Fruit fly (Drosophila melanogaster) whole organism, embryonic: ENCODE results near the gene Rnp4F.

Source experiments
- B-H2 ChIP-seq: fragments of 200-800 bp; sonication (Bioruptor generic); optimal IDR thresholded peaks from 2 replicates; lab custom pipeline; 2018; ENCODE audit warnings: missing biosample characterization, mild to moderate bottlenecking, missing genetic modification characterization
- CG14860 ChIP-seq: fragments of 200-800 bp; sonication (Bioruptor generic); IDR thresholded peaks from 3 replicates; pipeline ENCODE4 v1.3.6; 2022; ENCODE audit warnings: missing biosample characterization, missing genetic modification characterization; ENCODE audit not compliant: partially characterized antibody
- CG1603 ChIP-seq: fragments of 200-800 bp; sonication (Bioruptor generic); optimal IDR thresholded peaks from 2 replicates; lab custom pipeline; 2019; ENCODE audit warnings: missing biosample characterization, mild to moderate bottlenecking, missing genetic modification characterization, moderate library complexity
- CG2120 ChIP-seq: fragments of 200-800 bp; sonication (Bioruptor generic); optimal IDR thresholded peaks from 3 replicates; lab custom pipeline; 2016; ENCODE audit warnings: missing biosample characterization, missing genetic modification characterization
- CG2712 ChIP-seq: fragments of 200-800 bp; optimal IDR thresholded peaks from 3 replicates; lab custom pipeline; 2019; ENCODE audit warnings: missing biosample characterization, mild to moderate bottlenecking, missing genetic modification characterization, moderate library complexity
- CG2889 ChIP-seq: fragments of 200-800 bp; sonication (Bioruptor generic); IDR thresholded peaks from 3 replicates; pipeline ENCODE4 v1.3.6; 2022; ENCODE audit warnings: missing biosample characterization, missing genetic modification characterization
- CG32772 ChIP-seq: fragments of 200-800 bp; sonication (Bioruptor generic); IDR thresholded peaks from 2 replicates; pipeline ENCODE4 v1.3.6; 2022; ENCODE audit warnings: missing biosample characterization, missing genetic modification characterization
- CG3281 ChIP-seq: fragments of 200-800 bp; sonication (Bioruptor generic); optimal IDR thresholded peaks from 3 replicates; lab custom pipeline; 2017; ENCODE audit warnings: missing biosample characterization, mild to moderate bottlenecking, missing genetic modification characterization
- CG3407 ChIP-seq: fragments of 200-800 bp; sonication (Bioruptor generic); optimal IDR thresholded peaks from 2 replicates; lab custom pipeline; 2018; ENCODE audit warnings: missing biosample characterization, mild to moderate bottlenecking, missing genetic modification characterization
- CG34376 ChIP-seq: fragments of 200-800 bp; sonication (Bioruptor generic); optimal IDR thresholded peaks from 2 replicates; lab custom pipeline; 2018; ENCODE audit warnings: missing biosample characterization, mild to moderate bottlenecking, missing genetic modification characterization
- CG3726 ChIP-seq: fragments of 200-800 bp; sonication (Bioruptor generic); IDR thresholded peaks from 3 replicates; pipeline ENCODE4, ENCODE4 v1.3.6; 2022; ENCODE audit warnings: missing biosample characterization, missing genetic modification characterization
- CG5953 ChIP-seq: fragments of 200-800 bp; sonication (Bioruptor generic); IDR thresholded peaks from 2 replicates; pipeline ENCODE4 v1.3.6; 2022; ENCODE audit warnings: missing biosample characterization, missing genetic modification characterization
- CG6683 ChIP-seq: fragments of 200-800 bp; sonication (Bioruptor generic); optimal IDR thresholded peaks from 2 replicates; lab custom pipeline; 2017; ENCODE audit warnings: missing biosample characterization, mild to moderate bottlenecking, missing genetic modification characterization, missing genetic modification reagents
- CG6689 ChIP-seq: fragments of 200-800 bp; sonication (Bioruptor generic); IDR thresholded peaks from 2 replicates; pipeline ENCODE4 v1.3.6; 2022; ENCODE audit warnings: missing biosample characterization, missing genetic modification characterization
- CG6791 ChIP-seq: fragments of 200-800 bp; sonication (Bioruptor generic); IDR thresholded peaks from 3 replicates; pipeline ENCODE4 v1.3.6; 2022; ENCODE audit warnings: missing biosample characterization, missing genetic modification characterization; ENCODE audit not compliant: partially characterized antibody
- CG7556 ChIP-seq: fragments of 200-800 bp; sonication (Bioruptor generic); optimal IDR thresholded peaks from 2 replicates; lab custom pipeline; 2017; ENCODE audit warnings: missing biosample characterization, mild to moderate bottlenecking, missing genetic modification characterization
- CG9876 ChIP-seq: fragments of 200-800 bp; sonication (Bioruptor generic); optimal IDR thresholded peaks from 2 replicates; lab custom pipeline; 2016; ENCODE audit warnings: missing biosample characterization, missing genetic modification characterization
- CrebB ChIP-seq: fragments of 200-800 bp; sonication (Bioruptor generic); optimal IDR thresholded peaks from 3 replicates; lab custom pipeline; 2018; ENCODE audit warnings: missing biosample characterization, mild to moderate bottlenecking, missing genetic modification characterization
- Dip2 ChIP-seq: fragments of 200-800 bp; sonication (Bioruptor generic); IDR thresholded peaks from 2 replicates; pipeline ENCODE4 v1.3.6; 2022; ENCODE audit warnings: missing biosample characterization, missing genetic modification characterization
- Doc2 ChIP-seq: fragments of 200-800 bp; sonication (Bioruptor generic); IDR thresholded peaks from 2 replicates; pipeline ENCODE4 v1.3.6; 2022; ENCODE audit warnings: missing biosample characterization, missing genetic modification characterization
- Ets97D ChIP-seq: fragments of 200-800 bp; sonication (Bioruptor generic); optimal IDR thresholded peaks from 3 replicates; lab custom pipeline; 2016; ENCODE audit warnings: missing biosample characterization, missing genetic modification characterization
- HLH4C ChIP-seq: fragments of 200-800 bp; sonication (Bioruptor generic); IDR thresholded peaks from 3 replicates; pipeline ENCODE4 v1.3.6; 2022; ENCODE audit warnings: missing biosample characterization, missing genetic modification characterization; ENCODE audit not compliant: partially characterized antibody
- Hand ChIP-seq: fragments of 200-800 bp; sonication (Bioruptor generic); optimal IDR thresholded peaks from 2 replicates; lab custom pipeline; 2017; ENCODE audit warnings: mild to moderate bottlenecking, missing biosample characterization, missing genetic modification reagents, missing genetic modification characterization
- Hr39 ChIP-seq: fragments of >200 bp; optimal IDR thresholded peaks from 2 replicates; lab custom pipeline; 2017
- Myb ChIP-seq: fragments of 200-800 bp; sonication (Bioruptor generic); optimal IDR thresholded peaks from 2 replicates; lab custom pipeline; 2016; ENCODE audit warnings: missing biosample characterization, missing genetic modification characterization
- NC2β ChIP-seq: fragments of 200-800 bp; sonication (Bioruptor generic); optimal IDR thresholded peaks from 2 replicates; lab custom pipeline; 2016; ENCODE audit warnings: missing biosample characterization, missing genetic modification characterization
- Neu2 ChIP-seq: fragments of 200-800 bp; sonication (Bioruptor generic); optimal IDR thresholded peaks from 3 replicates; lab custom pipeline; 2016; ENCODE audit warnings: missing biosample characterization, missing genetic modification characterization, borderline replicate concordance
- Ravus ChIP-seq: fragments of 200-800 bp; sonication (Bioruptor generic); IDR thresholded peaks from 2 replicates; pipeline ENCODE4 v1.3.6; 2022; ENCODE audit warnings: missing biosample characterization, missing genetic modification characterization
- Stat92E ChIP-seq, 3 experiments: fragments of >200 bp in 2 of 3; fragments of 200-800 bp in 1 of 3; sonication (Bioruptor generic) in 1 of 3; optimal IDR thresholded peaks; 2 replicates each; lab custom pipeline; 2017 to 2019; ENCODE audit warnings: missing biosample characterization in 3 of 3, missing genetic modification characterization in 3 of 3, mild to moderate bottlenecking in 1 of 3, moderate library complexity in 1 of 3
- TFAM ChIP-seq: fragments of 200-800 bp; sonication (Bioruptor generic); optimal IDR thresholded peaks from 2 replicates; lab custom pipeline; 2017; ENCODE audit warnings: missing biosample characterization, missing genetic modification characterization, inconsistent platforms
- Xbp1 ChIP-seq: fragments of 200-800 bp; sonication (Bioruptor generic); optimal IDR thresholded peaks from 3 replicates; lab custom pipeline; 2016; ENCODE audit warnings: missing biosample characterization, mild to moderate bottlenecking, missing genetic modification characterization
- amos ChIP-seq: fragments of 200-800 bp; sonication (Bioruptor generic); IDR thresholded peaks from 2 replicates; pipeline ENCODE4 v1.3.6; 2022; ENCODE audit warnings: missing biosample characterization, missing genetic modification characterization; ENCODE audit not compliant: partially characterized antibody
- caup ChIP-seq: fragments of 200-800 bp; sonication (Bioruptor generic); optimal IDR thresholded peaks from 3 replicates; lab custom pipeline; 2017; ENCODE audit warnings: missing biosample characterization, mild to moderate bottlenecking, missing genetic modification characterization, moderate library complexity; ENCODE audit not compliant: severe bottlenecking
- corto ChIP-seq: fragments of 200-800 bp; sonication (Bioruptor generic); optimal IDR thresholded peaks from 2 replicates; lab custom pipeline; 2016; ENCODE audit warnings: missing biosample characterization, mild to moderate bottlenecking, missing genetic modification characterization, moderate library complexity
- croc ChIP-seq: fragments of 200-800 bp; sonication (Bioruptor generic); conservative IDR thresholded peaks from 3 replicates; pipeline ENCODE4 v1.3.6; 2022; ENCODE audit warnings: missing biosample characterization, missing genetic modification characterization
- danr ChIP-seq: fragments of 200-800 bp; sonication (Bioruptor generic); IDR thresholded peaks from 2 replicates; pipeline ENCODE4 v1.3.6; 2022; ENCODE audit warnings: missing biosample characterization, missing genetic modification characterization
- dm ChIP-seq: fragments of 200-800 bp; sonication (Bioruptor generic); optimal IDR thresholded peaks from 3 replicates; lab custom pipeline; 2016; ENCODE audit warnings: missing biosample characterization, missing genetic modification characterization
- eyg ChIP-seq: fragments of 200-800 bp; sonication (Bioruptor generic); optimal IDR thresholded peaks from 3 replicates; lab custom pipeline; 2016; ENCODE audit warnings: missing biosample characterization, missing genetic modification characterization
- fu2 ChIP-seq: fragments of 200-800 bp; sonication (Bioruptor generic); optimal IDR thresholded peaks from 2 replicates; lab custom pipeline; 2016; ENCODE audit warnings: missing biosample characterization, missing genetic modification characterization
- gt ChIP-seq: fragments of 200-800 bp; sonication (Bioruptor generic); IDR thresholded peaks from 2 replicates; pipeline ENCODE4 v1.3.6; 2022; ENCODE audit warnings: missing biosample characterization, missing genetic modification characterization
- ind ChIP-seq: fragments of 200-800 bp; sonication (Bioruptor generic); optimal IDR thresholded peaks from 3 replicates; lab custom pipeline; 2016; ENCODE audit warnings: missing biosample characterization, missing genetic modification characterization
- kni ChIP-seq: fragments of 200-800 bp; sonication (Bioruptor generic); optimal IDR thresholded peaks from 3 replicates; lab custom pipeline; 2017; ENCODE audit warnings: mild to moderate bottlenecking, missing biosample characterization, missing genetic modification reagents, missing genetic modification characterization
- luna ChIP-seq: fragments of 200-800 bp; sonication (Bioruptor generic); optimal IDR thresholded peaks from 2 replicates; lab custom pipeline; 2016; ENCODE audit warnings: missing biosample characterization, missing genetic modification characterization
- pzg ChIP-seq: fragments of 200-800 bp; sonication (Bioruptor generic); optimal IDR thresholded peaks from 3 replicates; lab custom pipeline; 2018; ENCODE audit warnings: missing biosample characterization, mild to moderate bottlenecking, missing genetic modification characterization, moderate library complexity
- scrt ChIP-seq: fragments of 200-800 bp; sonication (Bioruptor generic); optimal IDR thresholded peaks from 2 replicates; lab custom pipeline; 2018; ENCODE audit warnings: missing biosample characterization, mild to moderate bottlenecking, missing genetic modification characterization, moderate library complexity
- sisA ChIP-seq: fragments of 200-800 bp; sonication (Bioruptor generic); IDR thresholded peaks from 2 replicates; pipeline ENCODE4 v1.3.6; 2022; ENCODE audit warnings: missing biosample characterization, missing genetic modification characterization
- so ChIP-seq: fragments of 200-800 bp; sonication (Bioruptor generic); IDR thresholded peaks from 3 replicates; pipeline ENCODE4 v1.3.6; 2022; ENCODE audit warnings: missing biosample characterization, missing genetic modification characterization
- tgo ChIP-seq: fragments of 200-800 bp; sonication (Bioruptor generic); IDR thresholded peaks from 3 replicates; pipeline ENCODE4 v1.3.6; 2022; ENCODE audit warnings: missing biosample characterization, missing genetic modification characterization
- unpg ChIP-seq: fragments of 200-800 bp; sonication (Bioruptor generic); optimal IDR thresholded peaks from 3 replicates; lab custom pipeline; 2018; ENCODE audit warnings: missing biosample characterization, mild to moderate bottlenecking, missing genetic modification characterization, moderate library complexity
- vnd ChIP-seq: fragments of 200-800 bp; sonication (Bioruptor generic); IDR thresholded peaks from 3 replicates; pipeline ENCODE4 v1.3.6; 2022; ENCODE audit warnings: missing biosample characterization, missing genetic modification characterization; ENCODE audit not compliant: partially characterized antibody
- yki ChIP-seq: fragments of >200 bp; optimal IDR thresholded peaks from 3 replicates; lab custom pipeline; 2018

Gene Rnp4F

dm6 chrX:5322459-5322883 lies at the start of gene Rnp4F (continued):
- TF ChIP-seq yki (lab: Kevin White, UChicago) = no peak
- TF ChIP-seq TFAM (GFP tag; lab: Kevin White, UChicago) = no peak
- peak; percentile 97 for TF ChIP-seq Ets97D
- peak; percentile 46 for TF ChIP-seq eyg (GFP tag; lab: Kevin White, UChicago)
- TF ChIP-seq CG2889 = 0 out of 3 replicates have a peak, but pooled peaks have one; percentile 45
- TF ChIP-seq B-H2 = peak; percentile 9
- peak; percentile 71 for TF ChIP-seq HLH4C (GFP tag; lab: Robert Waterston, UW)
- no peak for TF ChIP-seq caup (GFP tag; lab: Kevin White, UChicago)
- TF ChIP-seq CG3726 (GFP tag; lab: Robert Waterston, UW) = no peak
- TF ChIP-seq CG7556 = no peak
- TF ChIP-seq CG3407 (GFP tag; lab: Kevin White, UChicago) = no peak
- peak; percentile 43 for TF ChIP-seq croc
- peak; percentile 43 for TF ChIP-seq NC2β (GFP tag; lab: Kevin White, UChicago)
- TF ChIP-seq CG34376 (GFP tag; lab: Kevin White, UChicago) = peak; percentile 56
- TF ChIP-seq CG32772 (GFP tag; lab: Robert Waterston, UW) = peak; percentile 85
- no peak for TF ChIP-seq CG1603 (tag; lab: Kevin White, UChicago)
- TF ChIP-seq Myb (GFP tag; lab: Kevin White, UChicago) = peak; percentile 82
- peak; percentile 64 for TF ChIP-seq CG6689 (GFP tag; lab: Robert Waterston, UW)
- TF ChIP-seq dm (GFP tag; lab: Kevin White, UChicago) = peak; percentile 59
- TF ChIP-seq Neu2 (GFP tag; lab: Kevin White, UChicago) = no peak
- no peak for TF ChIP-seq CG5953 (GFP tag; lab: Robert Waterston, UW)
- no peak for TF ChIP-seq kni (GFP tag; lab: Kevin White, UChicago)
- TF ChIP-seq Ravus (GFP tag; lab: Robert Waterston, UW) = no peak
- TF ChIP-seq CG14860 (GFP tag; lab: Robert Waterston, UW) = peak; percentile 72
- TF ChIP-seq fu2 (GFP tag; lab: Kevin White, UChicago) = peak; percentile 79
- TF ChIP-seq Hand (GFP tag; lab: Kevin White, UChicago) = no peak
- TF ChIP-seq unpg (GFP tag; lab: Kevin White, UChicago) = no peak
- peak; percentile 88 for TF ChIP-seq amos (GFP tag; lab: Robert Waterston, UW)
- no peak for TF ChIP-seq CrebB
- TF ChIP-seq sisA (GFP tag; lab: Robert Waterston, UW) = peak; percentile 79
- TF ChIP-seq CG6791 (GFP tag; lab: Robert Waterston, UW) = peak; percentile 80
- TF ChIP-seq gt (GFP tag; lab: Robert Waterston, UW) = 0 out of 2 replicates have a peak, but pooled peaks have one; percentile 37
- TF ChIP-seq pzg = peak; percentile 82
- TF ChIP-seq CG2120 (GFP tag; lab: Kevin White, UChicago) = peak; percentile 87
- TF ChIP-seq vnd (GFP tag; lab: Robert Waterston, UW) = peak; percentile 78
- no peak for TF ChIP-seq Stat92E (GFP tag; optimal IDR thresholded peaks at IDR 0.05; lab: Kevin White, UChicago)
- TF ChIP-seq CG6683 (GFP tag; lab: Kevin White, UChicago) = no peak
- no peak for TF ChIP-seq Doc2 (GFP tag; lab: Robert Waterston, UW)
- peak; percentile 72 for TF ChIP-seq CG9876 (GFP tag; lab: Kevin White, UChicago)
- TF ChIP-seq Hr39 (lab: Kevin White, UChicago) = no peak
- peak; percentile 79 for TF ChIP-seq ind (GFP tag; lab: Kevin White, UChicago)
- TF ChIP-seq Xbp1 = peak; percentile 80
- peak; percentile 58 for TF ChIP-seq luna (GFP tag; lab: Kevin White, UChicago)
- no peak for TF ChIP-seq corto
- peak; percentile 36; the same call in 1 of the 3 replicates for TF ChIP-seq so (GFP tag; lab: Robert Waterston, UW)
- TF ChIP-seq CG2712 (tag; lab: Kevin White, UChicago) = peak; percentile 34
- no peak for TF ChIP-seq Dip2 (GFP tag; lab: Robert Waterston, UW)
- TF ChIP-seq danr (GFP tag; lab: Robert Waterston, UW) = no peak
- no peak for TF ChIP-seq scrt (GFP tag; lab: Kevin White, UChicago)
- peak; percentile 48 for TF ChIP-seq CG3281 (GFP tag; lab: Kevin White, UChicago)
- peak; percentile 69 for TF ChIP-seq tgo (GFP tag; lab: Robert Waterston, UW)
